Worm (Caenorhabditis elegans) whole organism, L4 larva: ENCODE measurements around the gene VF13D12L.3.
A peak's percentile ranks its signal among the peaks of the same experiment; 100 is the strongest.

Experiments used
- D1046.2 ChIP-seq: fragments of 200-800 bp; sonication (Bioruptor generic); IDR thresholded peaks from 2 replicates; pipeline ENCODE4 v1.3.6; 2022; ENCODE audit warnings: missing genetic modification characterization, missing compliant biosample characterization
- F10B5.3 ChIP-seq: sonication (generic microtip); optimal IDR thresholded peaks from 2 replicates; lab custom pipeline; 2016; ENCODE audit warnings: mild to moderate bottlenecking, missing genetic modification characterization, missing compliant biosample characterization
- F26F4.8 ChIP-seq: fragments of 200-800 bp; sonication (Bioruptor generic); conservative IDR thresholded peaks from 2 replicates; pipeline ENCODE4 v1.3.6; 2022; ENCODE audit warnings: missing genetic modification characterization, missing compliant biosample characterization
- R02D3.7 ChIP-seq: fragments of 150-350 bp; sonication (generic microtip); optimal IDR thresholded peaks from 3 replicates; lab custom pipeline; 2014; ENCODE audit warnings: missing biosample characterization, missing genetic modification characterization
- T26A8.4 ChIP-seq: fragments of 200-800 bp; sonication (Bioruptor generic); IDR thresholded peaks from 2 replicates; pipeline ENCODE4 v1.3.6; 2022; ENCODE audit warnings: missing genetic modification characterization, missing compliant biosample characterization
- Y48G9A.11 ChIP-seq: fragments of 200-800 bp; sonication (Bioruptor generic); IDR thresholded peaks from 2 replicates; pipeline ENCODE4 v1.3.6; 2022; ENCODE audit warnings: missing genetic modification reagents, missing genetic modification characterization, missing compliant biosample characterization
- Y5F2A.4 ChIP-seq: fragments of 200-800 bp; sonication (Bioruptor generic); optimal IDR thresholded peaks from 2 replicates; lab custom pipeline; 2018; ENCODE audit warnings: mild to moderate bottlenecking, missing genetic modification characterization, missing compliant biosample characterization
- Y75B8A.6 ChIP-seq: fragments of 200-800 bp; sonication (Bioruptor generic); IDR thresholded peaks from 2 replicates; pipeline ENCODE4 v1.3.6; 2022; ENCODE audit warnings: missing genetic modification reagents, missing genetic modification characterization, missing compliant biosample characterization
- arid-1 ChIP-seq: fragments of 200-800 bp; sonication (Bioruptor generic); conservative IDR thresholded peaks from 2 replicates; pipeline ENCODE4 v1.3.6; 2022; ENCODE audit warnings: missing genetic modification reagents, missing genetic modification characterization, missing compliant biosample characterization
- attf-4 ChIP-seq: sonication (generic microtip); optimal IDR thresholded peaks from 3 replicates; lab custom pipeline; 2017; ENCODE audit warnings: missing biosample characterization, missing genetic modification characterization
- ceh-20 ChIP-seq: fragments of 200-800 bp; sonication (Bioruptor generic); IDR thresholded peaks from 2 replicates; pipeline ENCODE4 v1.3.6; 2022; ENCODE audit warnings: missing genetic modification reagents, missing genetic modification characterization, missing compliant biosample characterization
- ceh-28 ChIP-seq: fragments of 150-350 bp; optimal IDR thresholded peaks from 2 replicates; lab custom pipeline; 2014; ENCODE audit warnings: missing biosample characterization, missing genetic modification reagents, missing genetic modification characterization
- ceh-62 ChIP-seq: sonication (generic microtip); optimal IDR thresholded peaks from 2 replicates; lab custom pipeline; 2017; ENCODE audit warnings: missing biosample characterization, missing genetic modification characterization
- ceh-82 ChIP-seq: sonication (generic microtip); optimal IDR thresholded peaks from 2 replicates; lab custom pipeline; 2017; ENCODE audit warnings: missing biosample characterization, missing genetic modification characterization
- ces-1 ChIP-seq: fragments of 150-350 bp; sonication (generic microtip); optimal IDR thresholded peaks from 4 replicates; lab custom pipeline; 2014; ENCODE audit warnings: missing biosample characterization, missing genetic modification reagents, missing genetic modification characterization
- cey-2 ChIP-seq: sonication (generic microtip); optimal IDR thresholded peaks from 3 replicates; lab custom pipeline; 2017; ENCODE audit warnings: missing genetic modification characterization, mild to moderate bottlenecking, missing compliant biosample characterization, antibody characterized with exemption, borderline replicate concordance; ENCODE audit not compliant: insufficient read depth
- daf-12 ChIP-seq: fragments of 150-350 bp; optimal IDR thresholded peaks from 2 replicates; lab custom pipeline; 2014; ENCODE audit warnings: missing biosample characterization, missing genetic modification reagents, missing genetic modification characterization
- daf-19 ChIP-seq: fragments of 200-800 bp; sonication (Bioruptor generic); conservative IDR thresholded peaks from 2 replicates; pipeline ENCODE4 v1.3.6; 2022; ENCODE audit warnings: missing genetic modification characterization, missing compliant biosample characterization
- daf-8 ChIP-seq: fragments of 200-800 bp; sonication (Bioruptor generic); IDR thresholded peaks from 2 replicates; pipeline ENCODE4 v1.3.6; 2022; ENCODE audit warnings: missing genetic modification characterization, missing compliant biosample characterization
- egl-43 ChIP-seq: fragments of 200-800 bp; sonication (Bioruptor generic); IDR thresholded peaks from 2 replicates; pipeline ENCODE4 v1.3.6; 2022; ENCODE audit warnings: missing genetic modification reagents, missing genetic modification characterization, missing compliant biosample characterization
- lim-7 ChIP-seq: fragments of 200-800 bp; sonication (Bioruptor generic); IDR thresholded peaks from 2 replicates; pipeline ENCODE4 v1.3.6; 2022; ENCODE audit warnings: missing genetic modification characterization, missing compliant biosample characterization
- lin-13 ChIP-seq: fragments of 150-350 bp; optimal IDR thresholded peaks from 2 replicates; lab custom pipeline; 2014; ENCODE audit warnings: missing biosample characterization, missing genetic modification reagents, missing genetic modification characterization
- lin-15B ChIP-seq: fragments of 150-350 bp; sonication (generic microtip); optimal IDR thresholded peaks from 3 replicates; lab custom pipeline; 2014; ENCODE audit warnings: missing biosample characterization, missing genetic modification characterization
- lin-29 ChIP-seq: fragments of 200-800 bp; sonication (Bioruptor generic); IDR thresholded peaks from 2 replicates; pipeline ENCODE4 v1.3.6; 2022; ENCODE audit warnings: missing genetic modification reagents, missing genetic modification characterization, missing compliant biosample characterization
- lir-3 ChIP-seq: sonication (generic microtip); optimal IDR thresholded peaks from 2 replicates; lab custom pipeline; 2016; ENCODE audit warnings: mild to moderate bottlenecking, missing genetic modification characterization, missing compliant biosample characterization
- lsy-2 ChIP-seq, 2 experiments: fragments of 150-350 bp in 1 of 2; sonication (generic microtip) in 1 of 2; optimal IDR thresholded peaks; 2 replicates each; lab custom pipeline; 2014 to 2017; ENCODE audit warnings: missing biosample characterization in 2 of 2, missing genetic modification characterization in 2 of 2
- madf-5 ChIP-seq, 2 experiments: fragments of 200-800 bp; sonication (Bioruptor generic); IDR thresholded peaks; 2 replicates each; pipeline ENCODE4 v1.3.6; 2022; ENCODE audit warnings: missing compliant biosample characterization in 2 of 2, missing genetic modification characterization in 2 of 2
- mes-2 ChIP-seq: sonication (generic microtip); optimal IDR thresholded peaks from 2 replicates; lab custom pipeline; 2016; ENCODE audit warnings: missing genotype, mild to moderate bottlenecking, missing genetic modification characterization, missing compliant biosample characterization; ENCODE audit not compliant: poor library complexity, severe bottlenecking
- mxl-2 ChIP-seq: fragments of 200-800 bp; sonication (Bioruptor generic); conservative IDR thresholded peaks from 2 replicates; pipeline ENCODE4 v1.3.6; 2022; ENCODE audit warnings: missing genetic modification reagents, missing genetic modification characterization, missing compliant biosample characterization
- mxl-3 ChIP-seq: fragments of 200-800 bp; sonication (Bioruptor generic); optimal IDR thresholded peaks from 2 replicates; lab custom pipeline; 2018; ENCODE audit warnings: mild to moderate bottlenecking, missing genetic modification characterization, missing compliant biosample characterization
- nhr-10 ChIP-seq: fragments of 150-350 bp; optimal IDR thresholded peaks from 2 replicates; lab custom pipeline; 2014; ENCODE audit warnings: missing biosample characterization, missing genetic modification characterization
- nhr-102 ChIP-seq: sonication (generic microtip); optimal IDR thresholded peaks from 2 replicates; lab custom pipeline; 2016; ENCODE audit warnings: mild to moderate bottlenecking, missing genetic modification characterization, moderate library complexity, missing compliant biosample characterization
- nhr-11 ChIP-seq: fragments of 150-350 bp; optimal IDR thresholded peaks from 2 replicates; lab custom pipeline; 2014; ENCODE audit warnings: missing biosample characterization, missing genetic modification characterization
- nhr-111 ChIP-seq: fragments of 200-800 bp; sonication (Bioruptor generic); optimal IDR thresholded peaks from 2 replicates; lab custom pipeline; 2018; ENCODE audit warnings: mild to moderate bottlenecking, missing genetic modification characterization, missing compliant biosample characterization
- nhr-28 ChIP-seq: fragments of 150-350 bp; optimal IDR thresholded peaks from 2 replicates; lab custom pipeline; 2014; ENCODE audit warnings: missing biosample characterization, missing genetic modification characterization
- nhr-77 ChIP-seq: fragments of 150-350 bp; optimal IDR thresholded peaks from 2 replicates; lab custom pipeline; 2014; ENCODE audit warnings: missing biosample characterization, missing genetic modification characterization
- pha-4 ChIP-seq, 2 experiments: fragments of 150-350 bp in 1 of 2; fragments of 200-800 bp in 1 of 2; sonication (Bioruptor generic) in 1 of 2; IDR thresholded peaks in 1 of 2; optimal IDR thresholded peaks in 1 of 2; 2 replicates each; pipeline versions ENCODE4 v1.3.6 to Lab custom; 2014 to 2022; ENCODE audit warnings: missing genetic modification characterization in 2 of 2, missing genetic modification reagents in 2 of 2, missing biosample characterization in 1 of 2, missing compliant biosample characterization in 1 of 2
- php-3 ChIP-seq: fragments of 200-800 bp; sonication (Bioruptor generic); IDR thresholded peaks from 2 replicates; pipeline ENCODE4 v1.3.6; 2022; ENCODE audit warnings: missing genetic modification reagents, missing genetic modification characterization, missing compliant biosample characterization
- rbr-2 ChIP-seq: sonication (generic microtip); optimal IDR thresholded peaks from 2 replicates; lab custom pipeline; 2016; ENCODE audit warnings: missing genotype, missing genetic modification characterization, missing compliant biosample characterization
- saeg-2 ChIP-seq: fragments of 200-800 bp; sonication (Bioruptor generic); IDR thresholded peaks from 2 replicates; pipeline ENCODE4 v1.3.6; 2022; ENCODE audit warnings: missing genetic modification reagents, missing genetic modification characterization, missing compliant biosample characterization
- set-16 ChIP-seq: fragments of 200-800 bp; sonication (Bioruptor generic); IDR thresholded peaks from 2 replicates; pipeline ENCODE4 v1.3.6; 2022; ENCODE audit warnings: missing genetic modification reagents, missing genetic modification characterization, missing compliant biosample characterization
- skn-1 ChIP-seq: fragments of 150-350 bp; optimal IDR thresholded peaks from 2 replicates; lab custom pipeline; 2014; ENCODE audit warnings: missing biosample characterization, missing genetic modification characterization
- snpc-1.2 ChIP-seq: fragments of 200-800 bp; sonication (Bioruptor generic); IDR thresholded peaks from 2 replicates; pipeline ENCODE4 v1.3.6; 2022; ENCODE audit warnings: missing genetic modification reagents, missing genetic modification characterization, missing compliant biosample characterization
- snpc-4 ChIP-seq: fragments of 150-350 bp; optimal IDR thresholded peaks from 2 replicates; lab custom pipeline; 2014; ENCODE audit warnings: missing biosample characterization, missing genetic modification characterization
- spr-1 ChIP-seq: sonication (generic microtip); optimal IDR thresholded peaks from 2 replicates; lab custom pipeline; 2016; ENCODE audit warnings: mild to moderate bottlenecking, missing genetic modification characterization, missing compliant biosample characterization
- spr-3 ChIP-seq: fragments of 200-800 bp; sonication (Bioruptor generic); optimal IDR thresholded peaks from 2 replicates; lab custom pipeline; 2018; ENCODE audit warnings: mild to moderate bottlenecking, missing genetic modification characterization, missing compliant biosample characterization
- unc-62 ChIP-seq, 3 experiments: fragments of 150-350 bp in 1 of 3; sonication (generic microtip); optimal IDR thresholded peaks in 2 of 3; peaks in 1 of 3; 1 replicate in 1 of 3; 2 replicates in 2 of 3; lab custom pipeline; 2014 to 2017; ENCODE audit warnings: missing biosample characterization in 3 of 3, missing genetic modification characterization in 3 of 3, missing genetic modification reagents in 3 of 3, missing genotype in 1 of 3
- zag-1 ChIP-seq: fragments of 150-350 bp; optimal IDR thresholded peaks from 2 replicates; lab custom pipeline; 2014; ENCODE audit warnings: missing biosample characterization, missing genetic modification characterization
- ztf-11 ChIP-seq: fragments of 150-350 bp; optimal IDR thresholded peaks from 2 replicates; lab custom pipeline; 2014; ENCODE audit warnings: missing biosample characterization, missing genetic modification characterization
- ztf-7 ChIP-seq: fragments of 150-350 bp; optimal IDR thresholded peaks from 2 replicates; lab custom pipeline; 2014; ENCODE audit warnings: missing biosample characterization, missing genetic modification characterization

VF13D12L.3 gene

ce11 chrII:11761806-11762512 is 56.1 kb downstream of the VF13D12L.3 start (continued):
- no peak for TF ChIP-seq lin-15B
- no peak for TF ChIP-seq daf-8 (GFP tag; lab: Robert Waterston, UW)
- TF ChIP-seq spr-1, result no peak
- TF ChIP-seq lsy-2 (tag; optimal IDR thresholded peaks at IDR 0.05; lab: Kevin White, UChicago), result peak in 1 of 2 experiments; percentile 86
- no peak for TF ChIP-seq unc-62 (GFP tag; optimal IDR thresholded peaks at IDR 0.05 in 1 of 2; lab: Kevin White, UChicago)
- no peak for TF ChIP-seq unc-62 (tag; optimal IDR thresholded peaks at IDR 0.05; lab: Kevin White, UChicago)
- TF ChIP-seq snpc-4 (tag; lab: Kevin White, UChicago), result no peak
- TF ChIP-seq php-3 (GFP tag; lab: Robert Waterston, UW), result peak; percentile 71
- no peak for TF ChIP-seq F10B5.3 (tag; lab: Kevin White, UChicago)
- no peak for TF ChIP-seq mes-2 (tag; lab: Kevin White, UChicago)
- TF ChIP-seq nhr-111, result no peak
- TF ChIP-seq skn-1, result no peak
- no peak for TF ChIP-seq mxl-3
- no peak for TF ChIP-seq madf-5 (GFP tag; IDR thresholded peaks at IDR 0.05; lab: Robert Waterston, UW)
- TF ChIP-seq set-16 (GFP tag; lab: Robert Waterston, UW), result no peak
- TF ChIP-seq ceh-82 (tag; lab: Kevin White, UChicago), result no peak
- no peak for TF ChIP-seq egl-43 (GFP tag; lab: Robert Waterston, UW)
- no peak for TF ChIP-seq nhr-10
- no peak for TF ChIP-seq Y5F2A.4 (GFP tag; lab: Kevin White, UChicago)
- TF ChIP-seq pha-4 (GFP tag; IDR thresholded peaks at IDR 0.05; lab: Robert Waterston, UW), result peak; percentile 76; the same call in 1 of the 2 replicates
- TF ChIP-seq pha-4 (tag; optimal IDR thresholded peaks at IDR 0.05; lab: Kevin White, UChicago), result peak; percentile 35
- peak; percentile 24 for TF ChIP-seq ztf-7 (tag; lab: Kevin White, UChicago)
- TF ChIP-seq daf-19 (GFP tag; lab: Robert Waterston, UW), result peak; percentile 91; the same call in 1 of the 2 replicates
- peak; percentile 59 for TF ChIP-seq lim-7 (GFP tag; lab: Robert Waterston, UW)
- no peak for TF ChIP-seq lin-29 (GFP tag; lab: Robert Waterston, UW)
- TF ChIP-seq nhr-11 (tag; lab: Kevin White, UChicago), result no peak
- TF ChIP-seq ceh-28 (tag; lab: Kevin White, UChicago), result no peak
- TF ChIP-seq Y48G9A.11 (GFP tag; lab: Robert Waterston, UW), result no peak
- TF ChIP-seq mxl-2 (GFP tag; lab: Robert Waterston, UW), result no peak
- TF ChIP-seq cey-2 (tag; lab: Kevin White, UChicago), result no peak
- TF ChIP-seq rbr-2 (tag; lab: Kevin White, UChicago), result peak; percentile 9
- TF ChIP-seq D1046.2, result no peak
- TF ChIP-seq daf-12, result no peak
- TF ChIP-seq T26A8.4 (GFP tag; lab: Robert Waterston, UW), result peak; percentile 83
- TF ChIP-seq arid-1 (GFP tag; lab: Robert Waterston, UW), result peak; percentile 68
- no peak for TF ChIP-seq lir-3 (tag; lab: Kevin White, UChicago)
- TF ChIP-seq lin-13 (GFP tag; lab: Kevin White, UChicago), result no peak
- TF ChIP-seq nhr-102, result no peak
- TF ChIP-seq spr-3 (GFP tag; lab: Kevin White, UChicago), result no peak
- TF ChIP-seq snpc-1.2 (GFP tag; lab: Robert Waterston, UW), result peak; percentile 68; the same call in 1 of the 2 replicates
- no peak for TF ChIP-seq F26F4.8 (GFP tag; lab: Robert Waterston, UW)
- TF ChIP-seq R02D3.7 (tag; lab: Kevin White, UChicago), result no peak
- TF ChIP-seq nhr-28 (tag; lab: Kevin White, UChicago), result no peak
- no peak for TF ChIP-seq zag-1 (tag; lab: Kevin White, UChicago)
- 0 out of 2 replicates have a peak, but pooled peaks have one; percentile 25 for TF ChIP-seq saeg-2 (GFP tag; lab: Robert Waterston, UW)
- TF ChIP-seq ces-1 (GFP tag; lab: Kevin White, UChicago), result no peak
- no peak for TF ChIP-seq nhr-77 (tag; lab: Kevin White, UChicago)
- no peak for TF ChIP-seq ztf-11 (tag; lab: Kevin White, UChicago)
- no peak for TF ChIP-seq ceh-62 (tag; lab: Kevin White, UChicago)
- no peak for TF ChIP-seq ceh-20 (GFP tag; lab: Robert Waterston, UW)
- TF ChIP-seq attf-4, result no peak
- peak; percentile 87 for TF ChIP-seq Y75B8A.6 (GFP tag; lab: Robert Waterston, UW)
